Worm (Caenorhabditis elegans): ENCODE measurements around the gene pdcd-2.

DNA sequence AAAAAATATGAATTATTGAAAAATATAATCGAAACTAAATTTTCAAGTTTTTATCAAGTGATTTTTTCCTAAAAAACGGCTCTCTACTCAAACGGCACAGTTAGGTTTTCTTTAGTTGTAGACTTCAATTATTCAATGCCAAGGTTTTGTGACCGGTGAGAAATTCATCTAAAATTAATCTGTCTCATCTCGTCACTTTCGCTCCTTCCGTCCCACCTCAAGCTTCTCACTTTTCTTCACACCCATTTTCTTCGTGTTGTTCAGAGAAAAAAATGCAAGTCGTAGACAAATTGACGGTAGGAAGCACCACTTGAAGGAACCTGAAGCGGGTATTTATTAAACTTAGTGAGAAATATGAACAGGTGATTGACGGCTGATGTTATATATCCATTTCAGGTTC lies 26.5 kb downstream of the pdcd-2 start:
- no peak for TF ChIP-seq skn-1 (tag; optimal IDR thresholded peaks at IDR 0.05)
- TF ChIP-seq tag-97 (GFP tag; IDR thresholded peaks at IDR 0.05): no peak
- TF ChIP-seq ama-1 (optimal IDR thresholded peaks at IDR 0.05): no peak

Data from whole organism, L4 larva.